Worm (Caenorhabditis elegans) whole organism, L1 larva: ENCODE data around the gene F47F2.1.

Source experiments
- ceh-8 ChIP-seq: fragments of 200-800 bp; sonication (Bioruptor generic); optimal IDR thresholded peaks from 2 replicates; lab custom pipeline; 2018; ENCODE audit warnings: mild to moderate bottlenecking, missing genetic modification characterization, moderate library complexity, missing compliant biosample characterization
- ceh-82 ChIP-seq, 3 experiments: fragments of 150-350 bp in 1 of 3; sonication (generic microtip) in 2 of 3; optimal IDR thresholded peaks; 2 replicates each; lab custom pipeline; 2014 to 2017; ENCODE audit warnings: missing biosample characterization in 3 of 3, missing genetic modification characterization in 3 of 3
- ces-1 ChIP-seq: fragments of 150-350 bp; optimal IDR thresholded peaks from 2 replicates; lab custom pipeline; 2014; ENCODE audit warnings: missing biosample characterization, missing genetic modification reagents, missing genetic modification characterization
- egl-27 ChIP-seq, 2 experiments: fragments of 150-350 bp in 1 of 2; sonication (generic microtip); optimal IDR thresholded peaks; 3 replicates each; lab custom pipeline; 2017 to 2018; ENCODE audit warnings: missing biosample characterization in 2 of 2, missing genetic modification characterization in 2 of 2, missing genetic modification reagents in 2 of 2
- lin-13 ChIP-seq: fragments of 150-350 bp; optimal IDR thresholded peaks from 2 replicates; lab custom pipeline; 2014; ENCODE audit warnings: missing biosample characterization, missing genetic modification reagents, missing genetic modification characterization
- mef-2 ChIP-seq: fragments of 150-350 bp; optimal IDR thresholded peaks from 2 replicates; lab custom pipeline; 2014; ENCODE audit warnings: missing biosample characterization, missing genetic modification characterization
- nhr-28 ChIP-seq: fragments of 150-350 bp; optimal IDR thresholded peaks from 2 replicates; lab custom pipeline; 2014; ENCODE audit warnings: missing biosample characterization, missing genetic modification characterization
- sptf-1 ChIP-seq: fragments of 150-350 bp; optimal IDR thresholded peaks from 2 replicates; lab custom pipeline; 2014; ENCODE audit warnings: missing biosample characterization, missing genetic modification characterization
- unc-130 ChIP-seq: fragments of 150-350 bp; optimal IDR thresholded peaks from 2 replicates; lab custom pipeline; 2017; ENCODE audit warnings: missing biosample characterization, missing genetic modification characterization, inconsistent platforms
- unc-62 ChIP-seq: fragments of 150-350 bp; optimal IDR thresholded peaks from 2 replicates; lab custom pipeline; 2014; ENCODE audit warnings: missing biosample characterization, missing genetic modification reagents, missing genetic modification characterization

DNA sequence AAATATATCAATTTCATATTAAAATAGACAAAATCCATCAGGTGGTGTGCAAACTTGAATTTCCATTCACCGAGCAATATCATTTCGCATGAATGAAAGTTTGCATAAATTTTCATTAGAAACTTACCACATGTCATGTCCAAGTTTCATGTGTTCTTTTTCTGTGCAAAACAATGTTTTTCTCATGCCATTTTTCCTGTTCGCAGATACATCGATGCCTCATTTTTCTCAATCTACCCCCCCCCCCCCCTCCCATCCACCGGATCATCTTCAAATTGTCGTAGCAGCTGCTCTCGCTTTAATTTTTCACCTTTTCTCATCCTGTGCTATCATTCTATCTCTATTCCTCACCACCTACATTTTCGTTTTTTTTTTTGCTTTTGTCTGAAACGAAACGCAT is 60.6 kb downstream of the F47F2.1 start, which contains the start of gene T19D2.3:
- TF ChIP-seq ces-1 (GFP tag; lab: Kevin White, UChicago) (no peak), nhr-28 (tag; lab: Kevin White, UChicago) (no peak), unc-62 (GFP tag; lab: Kevin White, UChicago) (no peak), sptf-1 (tag; lab: Kevin White, UChicago) (no peak), ceh-8 (GFP tag; lab: Kevin White, UChicago) (no peak), mef-2 (no peak), egl-27 (tag; optimal IDR thresholded peaks at IDR 0.05; lab: Kevin White, UChicago) (no peak), unc-130 (tag; lab: Kevin White, UChicago) (no peak), ceh-82 (tag; optimal IDR thresholded peaks at IDR 0.05; lab: Kevin White, UChicago) (no peak), lin-13 (GFP tag; lab: Kevin White, UChicago) (no peak)
